Worm (Caenorhabditis elegans) whole organism, L4/young adult: ENCODE results near the gene col-129.

ENCODE experiments used
- W03F9.2 ChIP-seq: fragments of 150-350 bp; optimal IDR thresholded peaks from 2 replicates; lab custom pipeline; 2014; ENCODE audit warnings: missing biosample characterization, missing genetic modification characterization
- dao-5 ChIP-seq: sonication (generic microtip); optimal IDR thresholded peaks from 2 replicates; lab custom pipeline; 2016; ENCODE audit warnings: missing genotype, missing genetic modification characterization, moderate library complexity, missing compliant biosample characterization
- him-1 ChIP-seq: sonication (generic microtip); optimal IDR thresholded peaks from 2 replicates; lab custom pipeline; 2016; ENCODE audit warnings: missing genotype, missing genetic modification reagents, missing genetic modification characterization, missing compliant biosample characterization

The col-129 gene

DNA sequence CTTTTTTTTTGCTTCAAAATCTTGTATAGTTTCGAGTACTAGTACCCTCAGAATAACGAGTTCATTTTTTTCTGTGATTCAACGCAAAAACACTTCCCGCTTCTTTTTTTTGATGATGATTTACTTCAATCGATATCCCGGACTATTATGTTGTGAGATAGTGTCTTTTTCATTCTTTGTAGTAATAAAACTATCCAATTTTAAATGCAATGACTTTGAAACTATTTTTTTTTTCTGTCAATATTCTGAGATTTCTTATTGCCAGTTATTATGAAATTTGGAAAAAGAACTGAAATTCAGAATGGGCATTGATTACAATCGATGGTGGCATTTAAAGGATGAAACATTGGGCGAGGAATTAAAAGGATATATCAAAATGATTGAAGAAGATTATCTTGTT, 4.7 kb downstream of the col-129 start, which contains the start of gene M18.3:
Gene M18.3, plus strand, starts transcription at position 301 of the 400 bp plus-strand sequence.
- TF ChIP-seq dao-5 (tag; lab: Kevin White, UChicago) (no peak), W03F9.2 (tag; lab: Kevin White, UChicago) (no peak), him-1 (tag; lab: Kevin White, UChicago) (no peak)

DNA sequence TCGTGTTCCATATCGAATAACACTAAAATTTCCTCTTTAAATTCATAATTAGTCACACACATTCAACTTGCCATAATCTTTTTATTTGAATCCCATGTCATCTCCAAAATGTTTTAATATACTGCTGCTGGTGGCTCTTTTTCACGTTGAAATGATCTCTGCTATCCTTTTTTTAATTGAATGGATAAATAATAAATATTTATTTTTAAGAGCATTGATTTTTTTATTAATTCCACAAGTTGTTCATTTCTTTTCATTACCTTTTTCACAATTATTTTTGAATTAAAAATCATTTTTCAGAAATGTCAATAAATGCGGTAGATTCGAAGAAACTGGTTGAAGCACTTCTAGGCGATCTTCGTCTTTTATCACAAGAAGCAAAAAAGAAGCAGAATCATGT, 13.8 kb downstream of the col-129 start, which contains the start of gene mon-2:
Gene mon-2, plus strand, starts transcription at position 301 of the 400 bp plus-strand sequence.
- TF ChIP-seq W03F9.2 (tag; lab: Kevin White, UChicago) (no peak), him-1 (tag; lab: Kevin White, UChicago) (no peak), dao-5 (tag; lab: Kevin White, UChicago) (no peak)

DNA sequence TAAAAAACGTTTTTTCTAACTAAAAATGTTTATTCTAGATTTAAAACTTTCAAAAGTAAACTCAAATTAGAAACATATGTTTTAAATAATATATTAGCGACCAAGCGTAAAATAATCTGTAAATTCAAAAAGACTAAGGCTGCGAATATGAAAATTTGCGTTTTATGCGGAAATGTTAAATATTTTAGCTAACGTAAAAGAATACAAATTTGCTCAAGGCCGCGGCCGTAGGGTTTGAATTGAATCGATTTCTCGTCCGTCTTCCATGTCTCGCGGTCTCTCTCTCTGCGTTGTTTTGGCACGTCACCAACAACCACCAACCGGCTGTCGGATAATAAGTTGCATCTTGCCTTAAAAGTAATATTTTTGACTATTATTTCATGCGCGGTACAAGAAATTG, 16.4 kb downstream of the col-129 start, which contains the start of gene F11A10.5:
Gene F11A10.5, plus strand, starts transcription at position 301 of the 400 bp plus-strand sequence.
- no peak for TF ChIP-seq him-1 (tag; lab: Kevin White, UChicago)
- TF ChIP-seq dao-5 (tag; lab: Kevin White, UChicago): no peak
- TF ChIP-seq W03F9.2 (tag; lab: Kevin White, UChicago): no peak

DNA sequence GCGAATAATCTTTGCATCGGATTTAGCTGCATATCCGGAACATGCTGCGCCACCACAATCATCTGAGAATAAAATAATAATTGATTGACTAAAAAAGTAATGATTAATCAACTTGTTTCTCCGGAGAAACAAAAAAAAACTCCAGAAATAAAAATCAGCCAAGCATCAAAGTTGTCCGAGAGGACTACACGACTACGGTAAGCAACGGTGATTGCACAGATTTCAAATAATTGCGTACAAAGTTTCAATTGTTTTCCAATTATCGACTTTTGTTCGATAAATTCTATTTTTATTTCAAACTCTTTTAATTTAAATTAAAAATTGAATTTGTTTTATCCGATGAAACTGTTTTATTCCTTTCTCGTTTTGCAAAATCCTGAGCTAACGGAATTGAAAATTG, 16.9 kb downstream of the col-129 start, which contains the start of gene cpsf-4:
Gene cpsf-4, minus strand, starts transcription at position 62 of the 400 bp plus-strand sequence.
- TF ChIP-seq dao-5 (tag; lab: Kevin White, UChicago): no peak
- no peak for TF ChIP-seq him-1 (tag; lab: Kevin White, UChicago)
- TF ChIP-seq W03F9.2 (tag; lab: Kevin White, UChicago): no peak

- no peak for TF ChIP-seq him-1 (tag; lab: Kevin White, UChicago)
- no peak for TF ChIP-seq dao-5 (tag; lab: Kevin White, UChicago)
- no peak for TF ChIP-seq W03F9.2 (tag; lab: Kevin White, UChicago)
Measured at ce11 chrIV:12092113-12092512, 18.1 kb downstream of the col-129 start, which contains the start of gene mig-32. Gene mig-32, minus strand, starts transcription at chrIV:12092213.

ce11 chrIV:12089551-12089950, 20.7 kb downstream of the col-129 start, which contains the start of gene F11A10.6:
Gene F11A10.6, minus strand, starts transcription at chrIV:12089651.
- TF ChIP-seq W03F9.2 (tag; lab: Kevin White, UChicago): no peak

DNA sequence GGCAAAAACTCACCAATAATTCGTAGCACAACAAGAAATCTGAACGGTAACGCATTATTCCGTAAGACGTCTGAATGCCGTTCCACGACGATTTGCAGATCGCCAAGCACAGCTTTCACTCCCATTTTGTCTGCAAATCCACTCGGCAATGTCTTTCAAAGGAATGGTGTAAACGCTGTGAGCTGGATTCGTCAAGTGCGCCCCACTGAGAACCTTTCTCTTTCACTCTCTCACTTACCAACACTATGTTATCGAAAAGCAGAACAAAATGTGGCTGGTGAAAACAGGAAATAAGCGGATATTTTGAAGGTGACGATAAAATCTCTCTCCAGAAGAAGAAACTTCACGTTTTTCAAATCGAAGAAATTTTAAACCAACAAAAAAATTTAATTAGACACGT, 21.3 kb downstream of the col-129 start:
- TF ChIP-seq dao-5 (tag; lab: Kevin White, UChicago) (no peak), him-1 (tag; lab: Kevin White, UChicago) (no peak), W03F9.2 (tag; lab: Kevin White, UChicago) (no peak)

DNA sequence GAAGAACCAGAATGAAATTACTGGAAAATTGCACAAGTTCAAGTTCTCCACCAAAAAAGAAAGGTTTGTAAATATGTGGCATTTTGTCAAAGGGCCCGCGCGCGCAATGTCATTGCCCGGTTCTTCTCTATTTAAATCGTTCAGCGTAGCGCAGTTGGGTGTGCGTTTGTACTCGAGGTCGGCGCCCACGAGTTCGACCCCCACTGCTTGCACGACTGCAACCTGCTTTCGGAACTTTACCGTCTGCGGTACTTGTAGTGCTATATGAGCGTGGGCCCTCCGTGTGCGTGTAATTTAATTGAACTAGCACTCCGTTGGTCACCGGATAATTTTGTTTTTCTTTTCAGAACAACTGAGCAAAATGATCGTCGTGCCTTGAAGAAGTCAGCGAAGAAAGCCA, 23.7 kb downstream of the col-129 start:
- TF ChIP-seq dao-5 (tag; lab: Kevin White, UChicago) (peak; percentile 70), him-1 (tag; lab: Kevin White, UChicago) (peak; percentile 36), W03F9.2 (tag; lab: Kevin White, UChicago) (peak; percentile 12)

DNA sequence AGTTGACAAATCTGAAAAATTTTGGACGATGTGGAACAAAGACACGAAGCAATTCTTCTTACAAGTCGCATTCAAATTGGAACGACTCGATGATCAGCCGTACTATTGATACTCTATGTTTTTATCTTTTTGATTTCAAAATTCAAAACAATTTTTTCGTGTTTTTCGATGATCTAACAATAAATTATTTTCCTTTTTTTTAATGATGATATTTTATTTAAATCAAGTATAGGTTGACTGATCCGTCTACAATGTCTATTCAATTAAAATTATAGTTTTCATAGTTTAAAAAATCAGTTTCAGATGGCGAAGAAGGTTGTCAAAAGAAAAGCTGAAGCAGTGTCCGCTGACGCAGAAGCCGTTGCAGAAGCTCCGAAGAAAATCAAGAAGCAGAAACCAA, 25.1 kb downstream of the col-129 start, which contains the start of gene rbm-34:
Gene rbm-34, plus strand, starts transcription at position 301 of the 400 bp plus-strand sequence.
- TF ChIP-seq dao-5 (tag; lab: Kevin White, UChicago): no peak
- no peak for TF ChIP-seq him-1 (tag; lab: Kevin White, UChicago)
- no peak for TF ChIP-seq W03F9.2 (tag; lab: Kevin White, UChicago)

- TF ChIP-seq W03F9.2 (tag; lab: Kevin White, UChicago) (no peak), him-1 (tag; lab: Kevin White, UChicago) (no peak), dao-5 (tag; lab: Kevin White, UChicago) (no peak)
Measured at ce11 chrIV:12084587-12084986, 25.7 kb downstream of the col-129 start.

ce11 chrIV:12084178-12084577, 26.1 kb downstream of the col-129 start, which contains the start of gene repo-1:
Gene repo-1, plus strand, starts transcription at chrIV:12084478.
- TF ChIP-seq him-1 (tag; lab: Kevin White, UChicago) (no peak), dao-5 (tag; lab: Kevin White, UChicago) (no peak), W03F9.2 (tag; lab: Kevin White, UChicago) (no peak)

DNA sequence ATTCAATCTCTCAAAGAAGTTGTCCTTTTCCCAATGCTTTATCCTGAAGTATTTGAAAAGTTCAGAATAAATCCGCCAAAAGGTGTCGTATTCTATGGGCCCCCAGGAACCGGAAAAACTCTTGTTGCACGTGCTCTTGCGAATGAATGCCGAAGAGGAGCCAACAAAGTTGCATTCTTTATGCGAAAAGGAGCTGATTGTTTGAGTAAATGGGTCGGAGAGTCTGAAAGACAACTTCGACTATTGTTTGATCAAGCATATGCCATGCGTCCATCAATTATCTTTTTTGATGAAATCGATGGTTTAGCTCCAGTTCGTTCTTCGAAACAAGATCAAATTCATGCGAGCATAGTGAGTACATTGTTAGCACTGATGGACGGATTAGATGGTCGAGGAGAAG, 29.4 kb downstream of the col-129 start:
- no peak for TF ChIP-seq him-1 (tag; lab: Kevin White, UChicago)
- TF ChIP-seq W03F9.2 (tag; lab: Kevin White, UChicago): no peak
- no peak for TF ChIP-seq dao-5 (tag; lab: Kevin White, UChicago)

DNA sequence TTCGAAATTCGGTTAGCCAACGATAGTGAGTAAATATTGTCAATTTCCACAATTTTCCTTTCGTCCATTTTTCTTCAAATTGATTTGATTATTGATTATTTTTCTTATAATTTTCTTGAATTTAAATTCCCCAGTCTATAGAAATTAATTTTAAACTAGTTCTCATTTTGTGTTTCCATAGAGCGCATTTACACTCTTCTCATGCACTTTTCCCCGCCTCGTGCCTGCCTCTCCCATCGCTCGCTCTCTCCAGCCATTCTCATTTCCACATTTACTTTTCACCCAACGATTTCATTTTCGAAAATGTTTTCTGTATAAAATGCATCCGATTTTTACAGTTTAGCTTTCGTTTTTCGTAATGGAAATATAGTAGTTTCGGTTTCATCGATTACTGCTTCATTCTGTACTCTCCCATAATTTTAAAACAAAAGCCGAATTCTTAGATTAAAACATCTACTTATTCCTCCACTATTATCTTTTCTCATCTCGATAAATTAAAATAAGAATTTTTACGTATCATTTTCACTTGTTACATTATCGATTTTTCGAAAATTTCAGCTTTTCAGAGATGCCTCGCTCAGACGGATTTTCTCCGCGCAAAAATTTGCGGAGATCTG, 31.2 kb downstream of the col-129 start, which contains the start of gene lex-1:
Gene lex-1, plus strand, starts transcription at position 567 of the 617 bp plus-strand sequence.
- TF ChIP-seq him-1 (tag; lab: Kevin White, UChicago) (no peak), W03F9.2 (tag; lab: Kevin White, UChicago) (peak; percentile 8)
